Worm (Caenorhabditis elegans) whole organism, L4 larva: ENCODE data around the gene W06H8.6.

Experiments
- R02D3.7 ChIP-seq: fragments of 150-350 bp; sonication (generic microtip); optimal IDR thresholded peaks from 3 replicates; lab custom pipeline; 2014; ENCODE audit warnings: missing biosample characterization, missing genetic modification characterization
- Y105C5A.15 ChIP-seq: fragments of 200-800 bp; sonication (Bioruptor generic); IDR thresholded peaks from 2 replicates; pipeline ENCODE4 v1.3.6; 2022; ENCODE audit warnings: missing genetic modification characterization, missing compliant biosample characterization
- Y48G9A.11 ChIP-seq: fragments of 200-800 bp; sonication (Bioruptor generic); IDR thresholded peaks from 2 replicates; pipeline ENCODE4 v1.3.6; 2022; ENCODE audit warnings: missing genetic modification reagents, missing genetic modification characterization, missing compliant biosample characterization
- Y5F2A.4 ChIP-seq: fragments of 200-800 bp; sonication (Bioruptor generic); optimal IDR thresholded peaks from 2 replicates; lab custom pipeline; 2018; ENCODE audit warnings: mild to moderate bottlenecking, missing genetic modification characterization, missing compliant biosample characterization
- aha-1 ChIP-seq: fragments of 150-350 bp; peaks from one replicate; lab custom pipeline; 2014; ENCODE audit warnings: missing biosample characterization, missing genetic modification characterization
- ama-1 ChIP-seq: fragments of 150-350 bp; optimal IDR thresholded peaks from 2 replicates; lab custom pipeline; 2014; ENCODE audit warnings: inconsistent platforms, mixed read lengths
- ceh-20 ChIP-seq: fragments of 200-800 bp; sonication (Bioruptor generic); IDR thresholded peaks from 2 replicates; pipeline ENCODE4 v1.3.6; 2022; ENCODE audit warnings: missing genetic modification reagents, missing genetic modification characterization, missing compliant biosample characterization
- ceh-82 ChIP-seq: sonication (generic microtip); optimal IDR thresholded peaks from 2 replicates; lab custom pipeline; 2017; ENCODE audit warnings: missing biosample characterization, missing genetic modification characterization
- daf-12 ChIP-seq: fragments of 150-350 bp; optimal IDR thresholded peaks from 2 replicates; lab custom pipeline; 2014; ENCODE audit warnings: missing biosample characterization, missing genetic modification reagents, missing genetic modification characterization
- daf-16 ChIP-seq, 3 experiments: sonication (generic microtip); optimal IDR thresholded peaks; 2 replicates each; lab custom pipeline; 2016 to 2017; ENCODE audit warnings: missing genetic modification characterization in 3 of 3, missing genetic modification reagents in 3 of 3, mild to moderate bottlenecking in 2 of 3, missing compliant biosample characterization in 2 of 3, missing biosample characterization in 1 of 3, moderate library complexity in 1 of 3
- daf-19 ChIP-seq: fragments of 200-800 bp; sonication (Bioruptor generic); conservative IDR thresholded peaks from 2 replicates; pipeline ENCODE4 v1.3.6; 2022; ENCODE audit warnings: missing genetic modification characterization, missing compliant biosample characterization
- daf-8 ChIP-seq: fragments of 200-800 bp; sonication (Bioruptor generic); IDR thresholded peaks from 2 replicates; pipeline ENCODE4 v1.3.6; 2022; ENCODE audit warnings: missing genetic modification characterization, missing compliant biosample characterization
- dmd-6 ChIP-seq: fragments of 200-800 bp; sonication (Bioruptor generic); IDR thresholded peaks from 2 replicates; pipeline ENCODE4 v1.3.6; 2022; ENCODE audit warnings: missing genetic modification reagents, missing genetic modification characterization, missing compliant biosample characterization
- dmd-8 ChIP-seq: fragments of 200-800 bp; sonication (Bioruptor generic); IDR thresholded peaks from 2 replicates; pipeline ENCODE4 v1.3.6; 2022; ENCODE audit warnings: missing genetic modification characterization, missing compliant biosample characterization
- dpl-1 ChIP-seq: fragments of 150-350 bp; optimal IDR thresholded peaks from 2 replicates; lab custom pipeline; 2014; ENCODE audit warnings: missing biosample characterization, missing genetic modification reagents, missing genetic modification characterization
- dve-1 ChIP-seq: sonication (generic microtip); optimal IDR thresholded peaks from 2 replicates; lab custom pipeline; 2017; ENCODE audit warnings: antibody characterized with exemption, mild to moderate bottlenecking, missing genetic modification characterization, missing compliant biosample characterization; ENCODE audit not compliant: insufficient read depth
- egl-27 ChIP-seq: sonication (generic microtip); optimal IDR thresholded peaks from 3 replicates; lab custom pipeline; 2017; ENCODE audit warnings: missing biosample characterization, missing genetic modification reagents, missing genetic modification characterization
- gei-8 ChIP-seq: fragments of 200-800 bp; sonication (Bioruptor generic); optimal IDR thresholded peaks from 2 replicates; lab custom pipeline; 2018; ENCODE audit warnings: mild to moderate bottlenecking, missing genetic modification characterization, missing compliant biosample characterization
- hif-1 ChIP-seq, 2 experiments: sonication (generic microtip); optimal IDR thresholded peaks; 2 replicates each; lab custom pipeline; 2016 to 2017; ENCODE audit warnings: missing compliant biosample characterization in 2 of 2, missing genetic modification characterization in 2 of 2, missing genetic modification reagents in 2 of 2, missing genotype in 2 of 2, mild to moderate bottlenecking in 1 of 2
- hlh-11 ChIP-seq: fragments of 200-800 bp; sonication (Bioruptor generic); optimal IDR thresholded peaks from 2 replicates; lab custom pipeline; 2018; ENCODE audit warnings: mild to moderate bottlenecking, missing genetic modification characterization, missing compliant biosample characterization
- hlh-30 ChIP-seq: sonication (generic microtip); optimal IDR thresholded peaks from 2 replicates; lab custom pipeline; 2017; ENCODE audit warnings: antibody characterized with exemption, mild to moderate bottlenecking, missing genetic modification characterization, missing compliant biosample characterization; ENCODE audit not compliant: insufficient read depth
- lin-29 ChIP-seq: fragments of 200-800 bp; sonication (Bioruptor generic); IDR thresholded peaks from 2 replicates; pipeline ENCODE4 v1.3.6; 2022; ENCODE audit warnings: missing genetic modification reagents, missing genetic modification characterization, missing compliant biosample characterization
- lsy-2 ChIP-seq, 2 experiments: fragments of 150-350 bp in 1 of 2; sonication (generic microtip) in 1 of 2; optimal IDR thresholded peaks; 2 replicates each; lab custom pipeline; 2014 to 2017; ENCODE audit warnings: missing biosample characterization in 2 of 2, missing genetic modification characterization in 2 of 2
- mdl-1 ChIP-seq, 2 experiments: fragments of 150-350 bp in 1 of 2; sonication (generic microtip) in 1 of 2; optimal IDR thresholded peaks; 2 replicates each; lab custom pipeline; 2014 to 2017; ENCODE audit warnings: missing biosample characterization in 2 of 2, missing genetic modification characterization in 2 of 2
- mep-1 ChIP-seq: fragments of 150-350 bp; sonication (generic microtip); optimal IDR thresholded peaks from 3 replicates; lab custom pipeline; 2014; ENCODE audit warnings: missing biosample characterization, missing genetic modification characterization
- mes-2 ChIP-seq: sonication (generic microtip); optimal IDR thresholded peaks from 2 replicates; lab custom pipeline; 2016; ENCODE audit warnings: missing genotype, mild to moderate bottlenecking, missing genetic modification characterization, missing compliant biosample characterization; ENCODE audit not compliant: poor library complexity, severe bottlenecking
- mxl-3 ChIP-seq: fragments of 200-800 bp; sonication (Bioruptor generic); optimal IDR thresholded peaks from 2 replicates; lab custom pipeline; 2018; ENCODE audit warnings: mild to moderate bottlenecking, missing genetic modification characterization, missing compliant biosample characterization
- nhr-10 ChIP-seq: fragments of 150-350 bp; optimal IDR thresholded peaks from 2 replicates; lab custom pipeline; 2014; ENCODE audit warnings: missing biosample characterization, missing genetic modification characterization
- nhr-102 ChIP-seq: sonication (generic microtip); optimal IDR thresholded peaks from 2 replicates; lab custom pipeline; 2016; ENCODE audit warnings: mild to moderate bottlenecking, missing genetic modification characterization, moderate library complexity, missing compliant biosample characterization
- nhr-25 ChIP-seq: sonication (generic microtip); optimal IDR thresholded peaks from 2 replicates; lab custom pipeline; 2017; ENCODE audit warnings: missing genetic modification characterization, mild to moderate bottlenecking, missing compliant biosample characterization, antibody characterized with exemption, moderate library complexity, borderline replicate concordance; ENCODE audit not compliant: insufficient read depth
- nhr-28 ChIP-seq: fragments of 150-350 bp; optimal IDR thresholded peaks from 2 replicates; lab custom pipeline; 2014; ENCODE audit warnings: missing biosample characterization, missing genetic modification characterization
- nhr-42 ChIP-seq: fragments of 200-800 bp; sonication (Bioruptor generic); IDR thresholded peaks from 2 replicates; pipeline ENCODE4 v1.3.6; 2022; ENCODE audit warnings: missing genetic modification characterization, missing compliant biosample characterization
- nhr-48 ChIP-seq: sonication (generic microtip); optimal IDR thresholded peaks from 2 replicates; lab custom pipeline; 2016; ENCODE audit warnings: mild to moderate bottlenecking, missing genetic modification characterization, missing compliant biosample characterization
- php-3 ChIP-seq: fragments of 200-800 bp; sonication (Bioruptor generic); IDR thresholded peaks from 2 replicates; pipeline ENCODE4 v1.3.6; 2022; ENCODE audit warnings: missing genetic modification reagents, missing genetic modification characterization, missing compliant biosample characterization
- saeg-2 ChIP-seq: fragments of 200-800 bp; sonication (Bioruptor generic); IDR thresholded peaks from 2 replicates; pipeline ENCODE4 v1.3.6; 2022; ENCODE audit warnings: missing genetic modification reagents, missing genetic modification characterization, missing compliant biosample characterization
- sdz-12 ChIP-seq: fragments of 200-800 bp; sonication (Bioruptor generic); optimal IDR thresholded peaks from 2 replicates; lab custom pipeline; 2018; ENCODE audit warnings: mild to moderate bottlenecking, missing genetic modification characterization, missing compliant biosample characterization
- snpc-1.2 ChIP-seq: fragments of 200-800 bp; sonication (Bioruptor generic); IDR thresholded peaks from 2 replicates; pipeline ENCODE4 v1.3.6; 2022; ENCODE audit warnings: missing genetic modification reagents, missing genetic modification characterization, missing compliant biosample characterization
- spr-1 ChIP-seq: sonication (generic microtip); optimal IDR thresholded peaks from 2 replicates; lab custom pipeline; 2016; ENCODE audit warnings: mild to moderate bottlenecking, missing genetic modification characterization, missing compliant biosample characterization
- tra-1 ChIP-seq: fragments of 200-800 bp; sonication (Bioruptor generic); IDR thresholded peaks from 2 replicates; pipeline ENCODE4 v1.3.6; 2022; ENCODE audit warnings: missing genetic modification reagents, missing genetic modification characterization, missing compliant biosample characterization
- unc-62 ChIP-seq, 3 experiments: fragments of 150-350 bp in 1 of 3; sonication (generic microtip); optimal IDR thresholded peaks in 2 of 3; peaks in 1 of 3; 1 replicate in 1 of 3; 2 replicates in 2 of 3; lab custom pipeline; 2014 to 2017; ENCODE audit warnings: missing biosample characterization in 3 of 3, missing genetic modification characterization in 3 of 3, missing genetic modification reagents in 3 of 3, missing genotype in 1 of 3
- zag-1 ChIP-seq: fragments of 150-350 bp; optimal IDR thresholded peaks from 2 replicates; lab custom pipeline; 2014; ENCODE audit warnings: missing biosample characterization, missing genetic modification characterization

W06H8.6 gene

ce11 chrV:6250959-6251598 is 24.3 kb upstream of the W06H8.6 start (continued):
- TF ChIP-seq R02D3.7 (tag; lab: Kevin White, UChicago) (no peak), daf-12 (tag; lab: Kevin White, UChicago) (no peak), sdz-12 (GFP tag; lab: Kevin White, UChicago) (no peak), lin-29 (no peak), zag-1 (tag; lab: Kevin White, UChicago) (no peak), Y48G9A.11 (GFP tag; lab: Robert Waterston, UW) (no peak), mxl-3 (no peak), mdl-1 (tag; optimal IDR thresholded peaks at IDR 0.05; lab: Kevin White, UChicago) (no peak)

DNA sequence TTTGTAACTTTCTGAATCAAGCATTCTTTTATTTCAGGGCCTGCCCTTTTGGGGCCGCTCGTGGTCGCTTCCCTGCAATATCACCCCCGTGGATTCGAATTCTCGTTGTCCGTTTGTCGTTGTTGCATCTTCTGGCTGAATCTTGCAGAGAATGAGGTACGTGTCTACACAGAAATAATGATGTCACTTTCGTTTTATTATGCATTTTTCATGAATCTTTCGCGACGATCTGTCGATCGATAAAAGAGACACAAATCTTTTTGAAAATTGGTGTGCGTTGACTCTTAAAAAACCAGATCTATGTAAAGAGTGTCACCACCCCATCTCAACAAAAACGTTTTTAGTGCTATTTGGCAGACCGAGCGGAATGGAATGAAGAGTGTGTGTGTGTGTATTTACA is 22.3 kb upstream of the W06H8.6 start:
- peak in 1 of 2 experiments; percentile 95 for TF ChIP-seq unc-62 (GFP tag; optimal IDR thresholded peaks at IDR 0.05 in 1 of 2; lab: Kevin White, UChicago)
- no peak for TF ChIP-seq unc-62 (tag; optimal IDR thresholded peaks at IDR 0.05; lab: Kevin White, UChicago)
- TF ChIP-seq egl-27 (tag; lab: Kevin White, UChicago): no peak

DNA sequence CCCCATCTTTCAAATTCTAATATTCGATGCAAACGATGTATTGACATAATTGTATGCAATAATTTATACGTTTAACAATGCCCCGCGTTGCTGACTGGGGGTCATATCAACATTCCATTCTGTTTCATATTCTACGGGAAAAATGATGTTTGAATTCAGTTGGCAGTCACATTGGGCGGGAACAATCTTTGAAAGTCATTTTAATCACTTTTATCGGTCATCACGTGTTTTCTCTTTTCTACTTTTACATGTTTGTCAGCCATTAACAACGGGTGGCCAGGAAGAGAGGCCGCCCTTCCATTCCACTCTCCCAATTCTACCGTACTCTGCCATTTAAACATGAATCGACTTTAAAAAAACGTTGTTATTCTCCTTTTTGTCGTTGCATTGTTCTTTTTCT is 21.9 kb upstream of the W06H8.6 start:
- TF ChIP-seq mdl-1 (tag; optimal IDR thresholded peaks at IDR 0.05; lab: Kevin White, UChicago): peak in 1 of 2 experiments; percentile 16
- peak; percentile 64 for TF ChIP-seq hlh-30 (tag; lab: Kevin White, UChicago)
- no peak for TF ChIP-seq daf-19 (GFP tag; lab: Robert Waterston, UW)
- TF ChIP-seq daf-16 (GFP tag; optimal IDR thresholded peaks at IDR 0.05; lab: Kevin White, UChicago): no peak
- TF ChIP-seq daf-16 (tag; optimal IDR thresholded peaks at IDR 0.05; lab: Kevin White, UChicago): peak; percentile 53
- peak; percentile 19; the same call in 1 of the 2 replicates for TF ChIP-seq dmd-6 (GFP tag; lab: Robert Waterston, UW)
- peak; percentile 50 for TF ChIP-seq nhr-28 (tag; lab: Kevin White, UChicago)
- peak; percentile 8 for TF ChIP-seq nhr-48 (tag; lab: Kevin White, UChicago)
- peak; percentile 10 for TF ChIP-seq dve-1 (tag; lab: Kevin White, UChicago)
- no peak for TF ChIP-seq Y105C5A.15
- TF ChIP-seq hlh-11 (tag; lab: Kevin White, UChicago): peak; percentile 42

- TF ChIP-seq nhr-25 (tag; lab: Kevin White, UChicago) (peak; percentile 65), dve-1 (tag; lab: Kevin White, UChicago) (peak; percentile 91), hif-1 (tag; optimal IDR thresholded peaks at IDR 0.05; lab: Kevin White, UChicago) (peak; percentile 86 to 97), daf-16 (GFP tag; optimal IDR thresholded peaks at IDR 0.05; lab: Kevin White, UChicago) (no peak), daf-16 (tag; optimal IDR thresholded peaks at IDR 0.05; lab: Kevin White, UChicago) (peak; percentile 7), daf-8 (GFP tag; lab: Robert Waterston, UW) (no peak), ceh-20 (GFP tag; lab: Robert Waterston, UW) (peak; percentile 71), Y5F2A.4 (no peak), nhr-102 (tag; lab: Kevin White, UChicago) (peak; percentile 4), saeg-2 (GFP tag; lab: Robert Waterston, UW) (0 out of 2 replicates have a peak, but pooled peaks have one; percentile 15), daf-19 (GFP tag; lab: Robert Waterston, UW) (no peak), ceh-82 (tag; lab: Kevin White, UChicago) (no peak), dmd-8 (GFP tag; lab: Robert Waterston, UW) (no peak), php-3 (GFP tag; lab: Robert Waterston, UW) (peak; percentile 63; the same call in 1 of the 2 replicates), ama-1 (lab: Kevin White, UChicago) (no peak), tra-1 (GFP tag; lab: Robert Waterston, UW) (peak; percentile 41; the same call in 1 of the 2 replicates), nhr-42 (GFP tag; lab: Robert Waterston, UW) (no peak), nhr-48 (tag; lab: Kevin White, UChicago) (peak; percentile 99), nhr-10 (peak; percentile 29), snpc-1.2 (no peak), aha-1 (tag; lab: Kevin White, UChicago) (peak; percentile 100), mes-2 (peak; percentile 39), dpl-1 (GFP tag; lab: Kevin White, UChicago) (no peak), hlh-11 (tag; lab: Kevin White, UChicago) (peak; percentile 88), spr-1 (peak; percentile 20), mxl-3 (peak; percentile 78), lsy-2 (tag; optimal IDR thresholded peaks at IDR 0.05; lab: Kevin White, UChicago) (peak in 1 of 2 experiments; percentile 75), hlh-30 (tag; lab: Kevin White, UChicago) (peak; percentile 67), gei-8 (GFP tag; lab: Kevin White, UChicago) (peak; percentile 76), mep-1 (tag; lab: Kevin White, UChicago) (peak; percentile 33), nhr-28 (tag; lab: Kevin White, UChicago) (peak; percentile 86)
Measured at ce11 chrV:6247397-6247796, 20.6 kb upstream of the W06H8.6 start.
